Fruit fly (Drosophila melanogaster) whole organism, embryonic: ENCODE results near the gene ppk17.

ENCODE experiments used
- Adf1 ChIP-seq: fragments of 200-800 bp; sonication (Bioruptor generic); IDR thresholded peaks from 2 replicates; pipeline ENCODE4 v1.3.6; 2022; ENCODE audit warnings: missing biosample characterization, missing genetic modification characterization
- Aef1 ChIP-seq: fragments of 200-800 bp; sonication (Bioruptor generic); IDR thresholded peaks from 3 replicates; pipeline ENCODE4 v1.3.6; 2022; ENCODE audit warnings: missing biosample characterization, missing genetic modification characterization
- BtbVII ChIP-seq: fragments of 200-800 bp; sonication (Bioruptor generic); optimal IDR thresholded peaks from 3 replicates; lab custom pipeline; 2017; ENCODE audit warnings: missing biosample characterization, mild to moderate bottlenecking, missing genetic modification characterization
- CG1529 ChIP-seq: fragments of 200-800 bp; sonication (Bioruptor generic); optimal IDR thresholded peaks from 3 replicates; lab custom pipeline; 2018; ENCODE audit warnings: missing biosample characterization, missing genetic modification characterization
- CG15601 ChIP-seq: fragments of 200-800 bp; sonication (Bioruptor generic); optimal IDR thresholded peaks from 3 replicates; lab custom pipeline; 2019; ENCODE audit warnings: missing biosample characterization, mild to moderate bottlenecking, missing genetic modification characterization, moderate library complexity
- CG17568 ChIP-seq: fragments of 200-800 bp; sonication (Bioruptor generic); optimal IDR thresholded peaks from 2 replicates; lab custom pipeline; 2018; ENCODE audit warnings: missing biosample characterization, mild to moderate bottlenecking, missing genetic modification characterization, moderate library complexity
- CG18262 ChIP-seq: fragments of 200-800 bp; optimal IDR thresholded peaks from 3 replicates; lab custom pipeline; 2019; ENCODE audit warnings: missing biosample characterization, mild to moderate bottlenecking, missing genetic modification characterization, moderate library complexity
- CG32532 ChIP-seq: fragments of 200-800 bp; sonication (Bioruptor generic); IDR thresholded peaks from 2 replicates; pipeline ENCODE4 v1.3.6; 2022; ENCODE audit warnings: missing biosample characterization, missing genetic modification characterization
- CG3407 ChIP-seq: fragments of 200-800 bp; sonication (Bioruptor generic); optimal IDR thresholded peaks from 2 replicates; lab custom pipeline; 2018; ENCODE audit warnings: missing biosample characterization, mild to moderate bottlenecking, missing genetic modification characterization
- CG34224 ChIP-seq: fragments of 200-800 bp; sonication (Bioruptor generic); IDR thresholded peaks from 3 replicates; pipeline ENCODE4 v1.3.6; 2022; ENCODE audit warnings: missing biosample characterization, missing genetic modification characterization; ENCODE audit not compliant: partially characterized antibody
- CG3726 ChIP-seq: fragments of 200-800 bp; sonication (Bioruptor generic); IDR thresholded peaks from 3 replicates; pipeline ENCODE4, ENCODE4 v1.3.6; 2022; ENCODE audit warnings: missing biosample characterization, missing genetic modification characterization
- CG4707 ChIP-seq: fragments of 200-800 bp; sonication (Bioruptor generic); optimal IDR thresholded peaks from 2 replicates; lab custom pipeline; 2018; ENCODE audit warnings: missing biosample characterization, mild to moderate bottlenecking, missing genetic modification characterization, moderate library complexity
- CG7987 ChIP-seq: fragments of 200-800 bp; sonication (Bioruptor generic); optimal IDR thresholded peaks from 2 replicates; lab custom pipeline; 2018; ENCODE audit warnings: missing biosample characterization, mild to moderate bottlenecking, missing genetic modification characterization, moderate library complexity
- Chrac-16 ChIP-seq: fragments of 200-800 bp; sonication (Bioruptor generic); optimal IDR thresholded peaks from 3 replicates; lab custom pipeline; 2016; ENCODE audit warnings: missing biosample characterization, missing genetic modification characterization
- CkIIα-i1 ChIP-seq: fragments of 200-800 bp; sonication (Bioruptor generic); IDR thresholded peaks from 2 replicates; pipeline ENCODE4 v1.3.6; 2022; ENCODE audit warnings: missing biosample characterization, missing genetic modification characterization
- Deaf1 ChIP-seq: fragments of 200-800 bp; optimal IDR thresholded peaks from 3 replicates; lab custom pipeline; 2019; ENCODE audit warnings: missing biosample characterization, mild to moderate bottlenecking, missing genetic modification characterization, moderate library complexity
- Hr78 ChIP-seq, 2 experiments: fragments of 200-800 bp in 1 of 2; fragments of >200 bp in 1 of 2; sonication (Bioruptor generic) in 1 of 2; optimal IDR thresholded peaks; 2 replicates each; lab custom pipeline; 2017 to 2019; ENCODE audit warnings: missing biosample characterization in 2 of 2, missing genetic modification characterization in 2 of 2, mild to moderate bottlenecking in 1 of 2, moderate library complexity in 1 of 2
- Kr ChIP-seq: fragments of 200-800 bp; sonication (Bioruptor generic); optimal IDR thresholded peaks from 2 replicates; lab custom pipeline; 2017; ENCODE audit warnings: missing biosample characterization, mild to moderate bottlenecking, missing genetic modification characterization
- Meics ChIP-seq: fragments of 200-800 bp; sonication (Bioruptor generic); optimal IDR thresholded peaks from 2 replicates; lab custom pipeline; 2017; ENCODE audit warnings: missing biosample characterization, mild to moderate bottlenecking, missing genetic modification characterization
- NC2β ChIP-seq: fragments of 200-800 bp; sonication (Bioruptor generic); optimal IDR thresholded peaks from 2 replicates; lab custom pipeline; 2016; ENCODE audit warnings: missing biosample characterization, missing genetic modification characterization
- Oaz ChIP-seq: fragments of 200-800 bp; sonication (Bioruptor generic); IDR thresholded peaks from 2 replicates; pipeline ENCODE4 v1.3.6; 2022; ENCODE audit warnings: missing biosample characterization, missing genetic modification characterization
- PHDP ChIP-seq: fragments of 200-800 bp; sonication (Bioruptor generic); optimal IDR thresholded peaks from 3 replicates; lab custom pipeline; 2018; ENCODE audit warnings: missing biosample characterization, mild to moderate bottlenecking, missing genetic modification characterization, moderate library complexity
- Side ChIP-seq: fragments of 200-800 bp; sonication (Bioruptor generic); optimal IDR thresholded peaks from 2 replicates; lab custom pipeline; 2016; ENCODE audit warnings: missing biosample characterization, missing genetic modification characterization
- Usf ChIP-seq: fragments of 200-800 bp; sonication (Bioruptor generic); optimal IDR thresholded peaks from 2 replicates; lab custom pipeline; 2017; ENCODE audit warnings: missing genotype, missing biosample characterization, missing genetic modification characterization
- abd-A ChIP-seq: fragments of 200-800 bp; sonication (Bioruptor generic); optimal IDR thresholded peaks from 3 replicates; lab custom pipeline; 2019; ENCODE audit warnings: missing biosample characterization, mild to moderate bottlenecking, missing genetic modification characterization, moderate library complexity
- amos ChIP-seq: fragments of 200-800 bp; sonication (Bioruptor generic); IDR thresholded peaks from 2 replicates; pipeline ENCODE4 v1.3.6; 2022; ENCODE audit warnings: missing biosample characterization, missing genetic modification characterization; ENCODE audit not compliant: partially characterized antibody
- br ChIP-seq: fragments of >200 bp; optimal IDR thresholded peaks from 2 replicates; lab custom pipeline; 2017
- bsh ChIP-seq, 2 experiments: fragments of 200-800 bp; sonication (Bioruptor generic); optimal IDR thresholded peaks; 2 replicates each; lab custom pipeline; 2017 to 2018; ENCODE audit warnings: mild to moderate bottlenecking in 2 of 2, missing biosample characterization in 2 of 2, missing genetic modification characterization in 2 of 2, moderate library complexity in 1 of 2
- cg ChIP-seq: fragments of 200-800 bp; sonication (Bioruptor generic); optimal IDR thresholded peaks from 3 replicates; lab custom pipeline; 2019; ENCODE audit warnings: missing biosample characterization, mild to moderate bottlenecking, missing genetic modification characterization, moderate library complexity
- ci ChIP-seq: fragments of 200-800 bp; sonication (Bioruptor generic); IDR thresholded peaks from 3 replicates; pipeline ENCODE4 v1.3.6; 2022; ENCODE audit warnings: missing biosample characterization, missing genetic modification characterization
- danr ChIP-seq: fragments of 200-800 bp; sonication (Bioruptor generic); IDR thresholded peaks from 2 replicates; pipeline ENCODE4 v1.3.6; 2022; ENCODE audit warnings: missing biosample characterization, missing genetic modification characterization
- dmrt11E ChIP-seq: fragments of 200-800 bp; sonication (Bioruptor generic); optimal IDR thresholded peaks from 3 replicates; lab custom pipeline; 2018; ENCODE audit warnings: missing biosample characterization, mild to moderate bottlenecking, missing genetic modification characterization, moderate library complexity
- emc ChIP-seq: fragments of 200-800 bp; sonication (Bioruptor generic); optimal IDR thresholded peaks from 2 replicates; lab custom pipeline; 2016; ENCODE audit warnings: missing biosample characterization, missing genetic modification characterization
- eve ChIP-seq, 2 experiments: fragments of >200 bp; optimal IDR thresholded peaks; 2 replicates each; lab custom pipeline; 2017; ENCODE audit warnings: missing biosample characterization in 2 of 2, missing genetic modification characterization in 2 of 2
- exex ChIP-seq: fragments of 200-800 bp; sonication (Bioruptor generic); optimal IDR thresholded peaks from 4 replicates; lab custom pipeline; 2018; ENCODE audit warnings: missing biosample characterization, mild to moderate bottlenecking, missing genetic modification characterization, moderate library complexity
- gce ChIP-seq: fragments of 200-800 bp; sonication (Bioruptor generic); IDR thresholded peaks from 3 replicates; pipeline ENCODE4 v1.3.6; 2022; ENCODE audit warnings: missing biosample characterization, missing genetic modification characterization
- gcm ChIP-seq: fragments of 200-800 bp; sonication (Bioruptor generic); optimal IDR thresholded peaks from 2 replicates; lab custom pipeline; 2019; ENCODE audit warnings: missing biosample characterization, mild to moderate bottlenecking, missing genetic modification characterization, moderate library complexity
- grn ChIP-seq: fragments of 200-800 bp; sonication (Bioruptor generic); optimal IDR thresholded peaks from 3 replicates; lab custom pipeline; 2017; ENCODE audit warnings: missing biosample characterization, missing genetic modification characterization
- gsb ChIP-seq: fragments of 200-800 bp; sonication (Bioruptor generic); IDR thresholded peaks from 2 replicates; pipeline ENCODE4 v1.3.6; 2022; ENCODE audit warnings: missing biosample characterization, missing genetic modification characterization
- hkb ChIP-seq, 2 experiments: fragments of 200-800 bp in 1 of 2; fragments of >200 bp in 1 of 2; sonication (Bioruptor generic) in 1 of 2; IDR thresholded peaks in 1 of 2; optimal IDR thresholded peaks in 1 of 2; 2 replicates each; pipeline versions ENCODE4 v1.3.6 to Lab custom; 2017 to 2022; ENCODE audit warnings: missing biosample characterization in 1 of 2, missing genetic modification characterization in 1 of 2
- run ChIP-seq: fragments of 200-800 bp; sonication (Bioruptor generic); optimal IDR thresholded peaks from 3 replicates; lab custom pipeline; 2018; ENCODE audit warnings: missing biosample characterization, mild to moderate bottlenecking, missing genetic modification characterization
- salm ChIP-seq: fragments of 200-800 bp; sonication (Bioruptor generic); optimal IDR thresholded peaks from 2 replicates; lab custom pipeline; 2018; ENCODE audit warnings: missing biosample characterization, mild to moderate bottlenecking, missing genetic modification characterization
- schlank ChIP-seq: fragments of 200-800 bp; sonication (Bioruptor generic); optimal IDR thresholded peaks from 2 replicates; lab custom pipeline; 2018; ENCODE audit warnings: missing biosample characterization, mild to moderate bottlenecking, missing genetic modification characterization
- sens ChIP-seq: fragments of 200-800 bp; sonication (Bioruptor generic); peaks from one replicate; lab custom pipeline; 2016; ENCODE audit warnings: missing biosample characterization, missing genetic modification characterization
- sima ChIP-seq: fragments of 200-800 bp; sonication (Bioruptor generic); optimal IDR thresholded peaks from 2 replicates; lab custom pipeline; 2016; ENCODE audit warnings: missing biosample characterization, missing genetic modification characterization
- slp2 ChIP-seq: fragments of 200-800 bp; sonication (Bioruptor generic); optimal IDR thresholded peaks from 2 replicates; lab custom pipeline; 2016; ENCODE audit warnings: missing biosample characterization, missing genetic modification characterization
- sob ChIP-seq: fragments of 200-800 bp; sonication (Bioruptor generic); IDR thresholded peaks from 2 replicates; pipeline ENCODE4 v1.3.6; 2022; ENCODE audit warnings: missing biosample characterization, missing genetic modification characterization
- stwl ChIP-seq: fragments of 200-800 bp; sonication (Bioruptor generic); optimal IDR thresholded peaks from 3 replicates; lab custom pipeline; 2018; ENCODE audit warnings: missing biosample characterization, mild to moderate bottlenecking, missing genetic modification characterization, moderate library complexity
- tgo ChIP-seq: fragments of 200-800 bp; sonication (Bioruptor generic); IDR thresholded peaks from 3 replicates; pipeline ENCODE4 v1.3.6; 2022; ENCODE audit warnings: missing biosample characterization, missing genetic modification characterization
- tio ChIP-seq: fragments of 200-800 bp; sonication (Bioruptor generic); optimal IDR thresholded peaks from 2 replicates; lab custom pipeline; 2017; ENCODE audit warnings: missing biosample characterization, missing genetic modification characterization, inconsistent platforms
- twi ChIP-seq: fragments of 200-800 bp; optimal IDR thresholded peaks from 2 replicates; lab custom pipeline; 2019; ENCODE audit warnings: missing biosample characterization, mild to moderate bottlenecking, missing genetic modification characterization, moderate library complexity
- zfh1 ChIP-seq: fragments of 200-800 bp; sonication (Bioruptor generic); IDR thresholded peaks from 3 replicates; pipeline ENCODE4 v1.3.6; 2022; ENCODE audit warnings: missing biosample characterization, missing genetic modification characterization

Gene ppk17

dm6 chr2L:16713929-16714328 is 46.4 kb downstream of the ppk17 start (continued):
- peak; percentile 18 for TF ChIP-seq PHDP (tag; lab: Kevin White, UChicago)
- TF ChIP-seq CG17568 (GFP tag; lab: Kevin White, UChicago), result peak; percentile 37
- TF ChIP-seq twi (tag; lab: Kevin White, UChicago), result peak; percentile 21
- TF ChIP-seq gcm (GFP tag; lab: Kevin White, UChicago), result no peak
- no peak for TF ChIP-seq gsb (GFP tag; lab: Robert Waterston, UW)
- TF ChIP-seq Kr, result peak; percentile 3
- TF ChIP-seq amos (GFP tag; lab: Robert Waterston, UW), result no peak
- no peak for TF ChIP-seq danr (GFP tag; lab: Robert Waterston, UW)
- TF ChIP-seq br (lab: Kevin White, UChicago), result no peak
- TF ChIP-seq sens (GFP tag; lab: Kevin White, UChicago), result peak; percentile 70
- TF ChIP-seq Meics, result no peak
- TF ChIP-seq bsh (GFP tag; optimal IDR thresholded peaks at IDR 0.05; lab: Kevin White, UChicago), result peak in 1 of 2 experiments; percentile 21
- peak; percentile 32 for TF ChIP-seq dmrt11E (tag; lab: Kevin White, UChicago)
- peak in 1 of 2 experiments; percentile 40 for TF ChIP-seq eve (GFP tag; optimal IDR thresholded peaks at IDR 0.05; lab: Kevin White, UChicago)
- TF ChIP-seq CG3407, result peak; percentile 6
- TF ChIP-seq CG18262 (tag; lab: Kevin White, UChicago), result peak; percentile 3
- no peak for TF ChIP-seq tio (GFP tag; lab: Kevin White, UChicago)
- no peak for TF ChIP-seq Adf1
- TF ChIP-seq CG15601, result peak; percentile 46
- no peak for TF ChIP-seq CG3726 (GFP tag; lab: Robert Waterston, UW)
- TF ChIP-seq hkb (optimal IDR thresholded peaks at IDR 0.05; lab: Kevin White, UChicago), result no peak
- TF ChIP-seq hkb (GFP tag; IDR thresholded peaks at IDR 0.05; lab: Robert Waterston, UW), result no peak
- TF ChIP-seq schlank, result no peak
- no peak for TF ChIP-seq gce (GFP tag; lab: Robert Waterston, UW)
- no peak for TF ChIP-seq slp2 (GFP tag; lab: Kevin White, UChicago)
- no peak for TF ChIP-seq stwl (tag; lab: Kevin White, UChicago)
- TF ChIP-seq exex (tag; lab: Kevin White, UChicago), result peak; percentile 17
- TF ChIP-seq CG4707 (GFP tag; lab: Kevin White, UChicago), result peak; percentile 11
- peak; percentile 22 for TF ChIP-seq CG1529
- no peak for TF ChIP-seq CG7987 (GFP tag; lab: Kevin White, UChicago)
- TF ChIP-seq CG32532, result no peak
- peak; percentile 41 for TF ChIP-seq salm (tag; lab: Kevin White, UChicago)
- no peak for TF ChIP-seq Side (GFP tag; lab: Kevin White, UChicago)
- peak; percentile 16 for TF ChIP-seq grn (GFP tag; lab: Kevin White, UChicago)
- TF ChIP-seq Deaf1 (tag; lab: Kevin White, UChicago), result peak; percentile 29
- no peak for TF ChIP-seq Chrac-16 (GFP tag; lab: Kevin White, UChicago)
- no peak for TF ChIP-seq Usf (GFP tag; lab: Kevin White, UChicago)
- TF ChIP-seq tgo (GFP tag; lab: Robert Waterston, UW), result no peak

- TF ChIP-seq cg (no peak), bsh (GFP tag; optimal IDR thresholded peaks at IDR 0.05; lab: Kevin White, UChicago) (no peak), CG34224 (GFP tag; lab: Robert Waterston, UW) (no peak), sob (no peak), run (peak; percentile 54), NC2β (GFP tag; lab: Kevin White, UChicago) (no peak), abd-A (peak; percentile 71), grn (GFP tag; lab: Kevin White, UChicago) (peak; percentile 65), sima (no peak), BtbVII (GFP tag; lab: Kevin White, UChicago) (no peak), Oaz (GFP tag; lab: Robert Waterston, UW) (no peak), emc (GFP tag; lab: Kevin White, UChicago) (no peak), eve (GFP tag; optimal IDR thresholded peaks at IDR 0.05; lab: Kevin White, UChicago) (peak in 1 of 2 experiments; percentile 28), Aef1 (no peak), ci (GFP tag; lab: Robert Waterston, UW) (0 out of 3 replicates have a peak, but pooled peaks have one; percentile 36), zfh1 (GFP tag; lab: Robert Waterston, UW) (no peak), Hr78 (GFP tag; optimal IDR thresholded peaks at IDR 0.05; lab: Kevin White, UChicago) (peak in 1 of 2 experiments; percentile 44), CkIIα-i1 (GFP tag; lab: Robert Waterston, UW) (no peak)
Observed at dm6 chr2L:16711891-16712290, 48.5 kb downstream of the ppk17 start.
